Fruit fly (Drosophila melanogaster) whole organism, embryonic: ENCODE results near the gene CG12206.
A peak's percentile ranks its signal among the peaks of the same experiment; 100 is the strongest.

Experiments used
- Aef1 ChIP-seq: fragments of 200-800 bp; sonication (Bioruptor generic); IDR thresholded peaks from 3 replicates; pipeline ENCODE4 v1.3.6; 2022; ENCODE audit warnings: missing biosample characterization, missing genetic modification characterization
- Bgb ChIP-seq: fragments of 200-800 bp; sonication (Bioruptor generic); IDR thresholded peaks from 2 replicates; pipeline ENCODE4 v1.3.6; 2022; ENCODE audit warnings: missing biosample characterization, missing genetic modification characterization; ENCODE audit not compliant: partially characterized antibody
- CG10543 ChIP-seq: fragments of 200-800 bp; sonication (Bioruptor generic); optimal IDR thresholded peaks from 3 replicates; lab custom pipeline; 2017; ENCODE audit warnings: missing biosample characterization, mild to moderate bottlenecking, missing genetic modification characterization, moderate library complexity
- CG1233 ChIP-seq: fragments of 200-800 bp; sonication (Bioruptor generic); optimal IDR thresholded peaks from 4 replicates; lab custom pipeline; 2018; ENCODE audit warnings: missing biosample characterization, mild to moderate bottlenecking, missing genetic modification characterization
- CG12659 ChIP-seq: fragments of 200-800 bp; sonication (Bioruptor generic); optimal IDR thresholded peaks from 3 replicates; lab custom pipeline; 2017; ENCODE audit warnings: mild to moderate bottlenecking, missing biosample characterization, missing genetic modification reagents, missing genetic modification characterization
- CG12942 ChIP-seq: fragments of 200-800 bp; sonication (Bioruptor generic); optimal IDR thresholded peaks from 3 replicates; lab custom pipeline; 2016; ENCODE audit warnings: missing biosample characterization, missing genetic modification characterization
- CG13624 ChIP-seq: fragments of 200-800 bp; sonication (Bioruptor generic); optimal IDR thresholded peaks from 2 replicates; lab custom pipeline; 2016; ENCODE audit warnings: missing biosample characterization, missing genetic modification characterization
- CG14965 ChIP-seq: fragments of 200-800 bp; sonication (Bioruptor generic); optimal IDR thresholded peaks from 2 replicates; lab custom pipeline; 2016; ENCODE audit warnings: missing biosample characterization, missing genetic modification characterization, borderline replicate concordance
- CG16779 ChIP-seq: fragments of 200-800 bp; sonication (Bioruptor generic); IDR thresholded peaks from 2 replicates; pipeline ENCODE4 v1.3.6; 2022; ENCODE audit warnings: missing biosample characterization, missing genetic modification characterization
- CG16815 ChIP-seq: fragments of 200-800 bp; sonication (Bioruptor generic); optimal IDR thresholded peaks from 3 replicates; lab custom pipeline; 2017; ENCODE audit warnings: missing biosample characterization, mild to moderate bottlenecking, missing genetic modification characterization
- CG17568 ChIP-seq: fragments of 200-800 bp; sonication (Bioruptor generic); optimal IDR thresholded peaks from 2 replicates; lab custom pipeline; 2018; ENCODE audit warnings: missing biosample characterization, mild to moderate bottlenecking, missing genetic modification characterization, moderate library complexity
- CG18599 ChIP-seq: fragments of 200-800 bp; sonication (Bioruptor generic); optimal IDR thresholded peaks from 3 replicates; lab custom pipeline; 2017; ENCODE audit warnings: missing biosample characterization, missing genetic modification characterization, mild to moderate bottlenecking, moderate library complexity, missing genetic modification reagents
- CG18619 ChIP-seq: fragments of 200-800 bp; sonication (Bioruptor generic); optimal IDR thresholded peaks from 3 replicates; lab custom pipeline; 2017; ENCODE audit warnings: missing biosample characterization, mild to moderate bottlenecking, missing genetic modification characterization
- CG2678 ChIP-seq: fragments of 200-800 bp; sonication (Bioruptor generic); optimal IDR thresholded peaks from 3 replicates; lab custom pipeline; 2019; ENCODE audit warnings: missing biosample characterization, mild to moderate bottlenecking, missing genetic modification characterization, moderate library complexity
- CG3407 ChIP-seq: fragments of 200-800 bp; sonication (Bioruptor generic); optimal IDR thresholded peaks from 2 replicates; lab custom pipeline; 2018; ENCODE audit warnings: missing biosample characterization, mild to moderate bottlenecking, missing genetic modification characterization
- CG3847 ChIP-seq: fragments of 200-800 bp; sonication (Bioruptor generic); IDR thresholded peaks from 2 replicates; pipeline ENCODE4 v1.3.6; 2022; ENCODE audit warnings: missing biosample characterization, missing genetic modification characterization
- CG3995 ChIP-seq: fragments of 200-800 bp; sonication (Bioruptor generic); optimal IDR thresholded peaks from 3 replicates; lab custom pipeline; 2016; ENCODE audit warnings: missing biosample characterization, missing genetic modification characterization
- CG6791 ChIP-seq: fragments of 200-800 bp; sonication (Bioruptor generic); IDR thresholded peaks from 3 replicates; pipeline ENCODE4 v1.3.6; 2022; ENCODE audit warnings: missing biosample characterization, missing genetic modification characterization; ENCODE audit not compliant: partially characterized antibody
- CG7928 ChIP-seq: fragments of 200-800 bp; sonication (Bioruptor generic); optimal IDR thresholded peaks from 2 replicates; lab custom pipeline; 2017; ENCODE audit warnings: missing biosample characterization, mild to moderate bottlenecking, missing genetic modification characterization
- CG7987 ChIP-seq: fragments of 200-800 bp; sonication (Bioruptor generic); optimal IDR thresholded peaks from 2 replicates; lab custom pipeline; 2018; ENCODE audit warnings: missing biosample characterization, mild to moderate bottlenecking, missing genetic modification characterization, moderate library complexity
- CG8359 ChIP-seq: fragments of 200-800 bp; sonication (Bioruptor generic); optimal IDR thresholded peaks from 2 replicates; lab custom pipeline; 2017; ENCODE audit warnings: missing biosample characterization, mild to moderate bottlenecking, missing genetic modification characterization, borderline replicate concordance
- CoRest ChIP-seq: fragments of 200-800 bp; sonication (Bioruptor generic); optimal IDR thresholded peaks from 3 replicates; lab custom pipeline; 2018; ENCODE audit warnings: missing biosample characterization, mild to moderate bottlenecking, missing genetic modification characterization, moderate library complexity
- GATAe ChIP-seq: fragments of 200-800 bp; sonication (Bioruptor generic); conservative IDR thresholded peaks from 2 replicates; pipeline ENCODE4 v1.3.6; 2022; ENCODE audit warnings: missing biosample characterization, missing genetic modification characterization
- Hr39 ChIP-seq: fragments of >200 bp; optimal IDR thresholded peaks from 2 replicates; lab custom pipeline; 2017
- Poxn ChIP-seq: fragments of 200-800 bp; sonication (Bioruptor generic); IDR thresholded peaks from 2 replicates; pipeline ENCODE4 v1.3.6; 2022; ENCODE audit warnings: missing biosample characterization, missing genetic modification characterization
- Sry-β ChIP-seq: fragments of 200-800 bp; sonication (Bioruptor generic); optimal IDR thresholded peaks from 2 replicates; lab custom pipeline; 2018; ENCODE audit warnings: missing biosample characterization, mild to moderate bottlenecking, missing genetic modification characterization, moderate library complexity
- bab2 ChIP-seq: fragments of 200-800 bp; sonication (Bioruptor generic); optimal IDR thresholded peaks from 2 replicates; lab custom pipeline; 2016; ENCODE audit warnings: missing biosample characterization, missing genetic modification characterization
- btn ChIP-seq: fragments of 200-800 bp; sonication (Bioruptor generic); optimal IDR thresholded peaks from 2 replicates; lab custom pipeline; 2016; ENCODE audit warnings: missing biosample characterization, missing genetic modification characterization
- dan ChIP-seq: fragments of 200-800 bp; sonication (Bioruptor generic); IDR thresholded peaks from 2 replicates; pipeline ENCODE4 v1.3.6; 2022; ENCODE audit warnings: missing biosample characterization, missing genetic modification characterization
- exex ChIP-seq: fragments of 200-800 bp; sonication (Bioruptor generic); optimal IDR thresholded peaks from 4 replicates; lab custom pipeline; 2018; ENCODE audit warnings: missing biosample characterization, mild to moderate bottlenecking, missing genetic modification characterization, moderate library complexity
- fu2 ChIP-seq: fragments of 200-800 bp; sonication (Bioruptor generic); optimal IDR thresholded peaks from 2 replicates; lab custom pipeline; 2016; ENCODE audit warnings: missing biosample characterization, missing genetic modification characterization
- gce ChIP-seq: fragments of 200-800 bp; sonication (Bioruptor generic); IDR thresholded peaks from 3 replicates; pipeline ENCODE4 v1.3.6; 2022; ENCODE audit warnings: missing biosample characterization, missing genetic modification characterization
- gcm ChIP-seq: fragments of 200-800 bp; sonication (Bioruptor generic); optimal IDR thresholded peaks from 2 replicates; lab custom pipeline; 2019; ENCODE audit warnings: missing biosample characterization, mild to moderate bottlenecking, missing genetic modification characterization, moderate library complexity
- jing ChIP-seq: fragments of 200-800 bp; sonication (Bioruptor generic); optimal IDR thresholded peaks from 2 replicates; lab custom pipeline; 2018; ENCODE audit warnings: missing biosample characterization, mild to moderate bottlenecking, missing genetic modification characterization
- nom ChIP-seq: fragments of 200-800 bp; sonication (Bioruptor generic); optimal IDR thresholded peaks from 2 replicates; lab custom pipeline; 2017; ENCODE audit warnings: missing biosample characterization, missing genetic modification characterization, mild to moderate bottlenecking, moderate library complexity, missing genetic modification reagents
- pfk ChIP-seq: fragments of 200-800 bp; sonication (Bioruptor generic); optimal IDR thresholded peaks from 2 replicates; lab custom pipeline; 2018; ENCODE audit warnings: missing biosample characterization, mild to moderate bottlenecking, missing genetic modification characterization, moderate library complexity
- pita ChIP-seq: fragments of 200-800 bp; sonication (Bioruptor generic); optimal IDR thresholded peaks from 2 replicates; lab custom pipeline; 2017; ENCODE audit warnings: missing biosample characterization, mild to moderate bottlenecking, missing genetic modification characterization
- ranshi ChIP-seq: fragments of 200-800 bp; sonication (Bioruptor generic); IDR thresholded peaks from 2 replicates; pipeline ENCODE4 v1.3.6; 2022; ENCODE audit warnings: missing biosample characterization, missing genetic modification characterization
- sc ChIP-seq, 3 experiments: fragments of >200 bp in 2 of 3; fragments of 200-800 bp in 1 of 3; sonication (Bioruptor generic) in 1 of 3; optimal IDR thresholded peaks; 2 replicates in 2 of 3; 3 replicates in 1 of 3; lab custom pipeline; 2017; ENCODE audit warnings: mild to moderate bottlenecking in 1 of 3, missing biosample characterization in 1 of 3, missing genetic modification characterization in 1 of 3, missing genetic modification reagents in 1 of 3
- sens ChIP-seq: fragments of 200-800 bp; sonication (Bioruptor generic); peaks from one replicate; lab custom pipeline; 2016; ENCODE audit warnings: missing biosample characterization, missing genetic modification characterization
- sisA ChIP-seq: fragments of 200-800 bp; sonication (Bioruptor generic); IDR thresholded peaks from 2 replicates; pipeline ENCODE4 v1.3.6; 2022; ENCODE audit warnings: missing biosample characterization, missing genetic modification characterization
- sob ChIP-seq: fragments of 200-800 bp; sonication (Bioruptor generic); IDR thresholded peaks from 2 replicates; pipeline ENCODE4 v1.3.6; 2022; ENCODE audit warnings: missing biosample characterization, missing genetic modification characterization
- ssp ChIP-seq: fragments of 200-800 bp; sonication (Bioruptor generic); IDR thresholded peaks from 2 replicates; pipeline ENCODE4 v1.3.6; 2022; ENCODE audit warnings: missing biosample characterization, missing genetic modification characterization
- trh ChIP-seq: fragments of 200-800 bp; sonication (Bioruptor generic); optimal IDR thresholded peaks from 2 replicates; lab custom pipeline; 2016; ENCODE audit warnings: missing biosample characterization, missing genetic modification characterization
- tup ChIP-seq: fragments of 200-800 bp; sonication (Bioruptor generic); optimal IDR thresholded peaks from 2 replicates; lab custom pipeline; 2016; ENCODE audit warnings: missing biosample characterization, mild to moderate bottlenecking, missing genetic modification characterization, moderate library complexity
- wek ChIP-seq: fragments of 200-800 bp; sonication (Bioruptor generic); optimal IDR thresholded peaks from 3 replicates; lab custom pipeline; 2018; ENCODE audit warnings: missing biosample characterization, mild to moderate bottlenecking, missing genetic modification characterization, moderate library complexity
- yki ChIP-seq: fragments of >200 bp; optimal IDR thresholded peaks from 3 replicates; lab custom pipeline; 2018
- zen2 ChIP-seq: fragments of 200-800 bp; sonication (Bioruptor generic); IDR thresholded peaks from 3 replicates; pipeline ENCODE4 v1.3.6; 2022; ENCODE audit warnings: missing biosample characterization, missing genetic modification characterization; ENCODE audit not compliant: partially characterized antibody

CG12206 gene

dm6 chrX:3482119-3483014 is 8.0 kb upstream of the CG12206 start, which contains the start of the genes CG10804 and CG10802 (continued):
- TF ChIP-seq Sry-β (peak; percentile 86), jing (GFP tag; lab: Kevin White, UChicago) (peak; percentile 3), CG14965 (GFP tag; lab: Kevin White, UChicago) (no peak), CG7987 (GFP tag; lab: Kevin White, UChicago) (peak; percentile 14), CG7928 (no peak), CG6791 (GFP tag; lab: Robert Waterston, UW) (no peak), bab2 (GFP tag; lab: Kevin White, UChicago) (peak; percentile 77), CG18599 (GFP tag; lab: Kevin White, UChicago) (peak; percentile 70), Aef1 (GFP tag; lab: Robert Waterston, UW) (peak; percentile 84), CG13624 (peak; percentile 84), CG1233 (GFP tag; lab: Kevin White, UChicago) (peak; percentile 40), CG17568 (no peak), Bgb (GFP tag; lab: Robert Waterston, UW) (peak; percentile 62), yki (lab: Kevin White, UChicago) (no peak), CG8359 (GFP tag; lab: Kevin White, UChicago) (no peak), fu2 (peak; percentile 74), CG16779 (GFP tag; lab: Robert Waterston, UW) (no peak), sc (optimal IDR thresholded peaks at IDR 0.05; lab: Kevin White, UChicago) (no peak), sc (GFP tag; optimal IDR thresholded peaks at IDR 0.05; lab: Kevin White, UChicago) (peak; percentile 16), sisA (GFP tag; lab: Robert Waterston, UW) (peak; percentile 84), nom (GFP tag; lab: Kevin White, UChicago) (no peak), CG3407 (GFP tag; lab: Kevin White, UChicago) (peak; percentile 35), pfk (GFP tag; lab: Kevin White, UChicago) (no peak), btn (GFP tag; lab: Kevin White, UChicago) (peak; percentile 26), gcm (GFP tag; lab: Kevin White, UChicago) (no peak), CG16815 (GFP tag; lab: Kevin White, UChicago) (peak; percentile 52), ssp (peak; percentile 78), Hr39 (lab: Kevin White, UChicago) (no peak), GATAe (GFP tag; lab: Robert Waterston, UW) (peak; percentile 61; the same call in 1 of the 2 replicates), trh (GFP tag; lab: Kevin White, UChicago) (no peak), CG10543 (GFP tag; lab: Kevin White, UChicago) (peak; percentile 53), CG2678 (tag; lab: Kevin White, UChicago) (no peak), zen2 (GFP tag; lab: Robert Waterston, UW) (no peak; the same call in 2 of the 3 replicates), dan (GFP tag; lab: Robert Waterston, UW) (peak; percentile 30; the same call in 1 of the 2 replicates), ranshi (GFP tag; lab: Robert Waterston, UW) (peak; percentile 81; the same call in 1 of the 2 replicates), pita (no peak), Poxn (peak; percentile 53; the same call in 1 of the 2 replicates), wek (GFP tag; lab: Kevin White, UChicago) (no peak), CG3995 (peak; percentile 98), gce (GFP tag; lab: Robert Waterston, UW) (peak; percentile 54; the same call in 1 of the 3 replicates), CG3847 (GFP tag; lab: Robert Waterston, UW) (peak; percentile 79), CoRest (tag; lab: Kevin White, UChicago) (peak; percentile 85), sens (GFP tag; lab: Kevin White, UChicago) (peak; percentile 97), CG12942 (GFP tag; lab: Kevin White, UChicago) (peak; percentile 70), sob (GFP tag; lab: Robert Waterston, UW) (peak; percentile 89), CG18619 (no peak), tup (GFP tag; lab: Kevin White, UChicago) (peak; percentile 53), exex (peak; percentile 38), CG12659 (GFP tag; lab: Kevin White, UChicago) (peak; percentile 82)
